Fruit fly (Drosophila melanogaster): Measurements from ENCODE around the gene Ect3.

Gene Ect3

DNA sequence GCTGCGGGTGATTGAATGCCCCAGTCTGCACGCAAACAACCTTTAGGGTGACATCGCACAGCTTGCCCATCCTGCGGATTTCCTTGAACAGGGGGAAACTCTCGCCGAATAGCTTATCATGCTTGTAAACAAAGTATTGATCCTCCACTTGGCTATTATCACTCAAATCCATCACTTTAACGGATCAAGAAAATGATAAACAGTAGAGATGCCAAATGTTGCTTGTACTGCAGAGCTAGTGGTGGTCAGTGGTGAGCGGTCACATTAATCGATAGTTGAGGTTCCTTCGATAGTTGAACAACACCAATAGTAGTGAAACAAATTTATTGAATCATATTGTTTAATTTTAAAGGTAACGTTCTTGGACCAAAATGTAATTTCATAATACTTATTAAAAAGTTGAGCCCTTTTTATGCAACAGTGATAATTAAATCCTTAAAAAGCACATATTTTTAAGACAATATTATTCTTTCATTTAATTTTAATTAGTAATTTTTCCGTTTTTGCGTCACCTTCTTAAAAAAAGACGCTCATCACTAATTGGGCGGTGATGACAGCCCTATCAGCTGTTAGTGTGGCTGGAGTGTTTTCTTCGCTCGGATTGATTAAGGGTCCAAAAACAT is 11.2 kb downstream of the Ect3 start, which contains the start of the genes KLHL18 and GCC185 (continued):
- TF ChIP-seq CG5245 (GFP tag; optimal IDR thresholded peaks at IDR 0.05) (peak; percentile 51), TFAM (GFP tag; optimal IDR thresholded peaks at IDR 0.05) (no peak), twi (tag; optimal IDR thresholded peaks at IDR 0.05) (peak; percentile 69), lilli (GFP tag; optimal IDR thresholded peaks at IDR 0.05) (peak; percentile 84), CG10366 (GFP tag; IDR thresholded peaks at IDR 0.05) (peak; percentile 52; the same call in 1 of the 2 replicates), CG6683 (GFP tag; optimal IDR thresholded peaks at IDR 0.05) (peak; percentile 27), CG11085 (GFP tag; IDR thresholded peaks at IDR 0.05) (peak; percentile 68), da (GFP tag; optimal IDR thresholded peaks at IDR 0.05) (no peak), CG10543 (GFP tag; optimal IDR thresholded peaks at IDR 0.05) (peak; percentile 75), Max (GFP tag; optimal IDR thresholded peaks at IDR 0.05) (peak; percentile 78), amos (GFP tag; IDR thresholded peaks at IDR 0.05; ENCODE audit: partially characterized antibody) (peak; percentile 78), CG33557 (GFP tag; optimal IDR thresholded peaks at IDR 0.05) (peak; percentile 74), Dref (GFP tag; IDR thresholded peaks at IDR 0.05) (peak; percentile 66), Lpt (GFP tag; optimal IDR thresholded peaks at IDR 0.05) (no peak), sob (GFP tag; IDR thresholded peaks at IDR 0.05) (peak; percentile 81), CG11696 (GFP tag; IDR thresholded peaks at IDR 0.05) (no peak), sna (GFP tag; IDR thresholded peaks at IDR 0.05; ENCODE audit: partially characterized antibody) (peak; percentile 69; the same call in 1 of the 2 replicates), CG10209 (GFP tag; optimal IDR thresholded peaks at IDR 0.05) (no peak), CG1832 (GFP tag; optimal IDR thresholded peaks at IDR 0.05) (no peak), CG14710 (tag; optimal IDR thresholded peaks at IDR 0.05) (peak; percentile 92), bsh (GFP tag; optimal IDR thresholded peaks at IDR 0.05) (peak in 1 of 2 experiments; percentile 61), CG18599 (GFP tag; optimal IDR thresholded peaks at IDR 0.05) (no peak), zfh2 (GFP tag; optimal IDR thresholded peaks at IDR 0.05) (peak; percentile 81), Oli (tag; optimal IDR thresholded peaks at IDR 0.05) (peak; percentile 63), CG2202 (tag; optimal IDR thresholded peaks at IDR 0.05) (no peak), Dfd (GFP tag; optimal IDR thresholded peaks at IDR 0.05) (no peak), Ets97D (GFP tag; optimal IDR thresholded peaks at IDR 0.05) (peak; percentile 34), CG15601 (tag; optimal IDR thresholded peaks at IDR 0.05) (peak; percentile 92), gsb-n (tag; optimal IDR thresholded peaks at IDR 0.05) (no peak), CG10959 (GFP tag; IDR thresholded peaks at IDR 0.05) (peak; percentile 51; the same call in 1 of the 2 replicates), CG5953 (GFP tag; IDR thresholded peaks at IDR 0.05) (no peak), D (optimal IDR thresholded peaks at IDR 0.05) (no peak), D (GFP tag; optimal IDR thresholded peaks at IDR 0.05) (peak; percentile 33), CG4730 (GFP tag; IDR thresholded peaks at IDR 0.05) (peak; percentile 56; the same call in 1 of the 2 replicates), Deaf1 (tag; optimal IDR thresholded peaks at IDR 0.05) (no peak), kni (GFP tag; optimal IDR thresholded peaks at IDR 0.05) (no peak), Hr51 (GFP tag; optimal IDR thresholded peaks at IDR 0.05) (peak in 1 of 2 experiments; percentile 73), stwl (tag; optimal IDR thresholded peaks at IDR 0.05) (peak; percentile 56), CG9797 (GFP tag; optimal IDR thresholded peaks at IDR 0.05) (peak; percentile 40), CG7839 (tag; optimal IDR thresholded peaks at IDR 0.05) (peak; percentile 76), CG6254 (GFP tag; optimal IDR thresholded peaks at IDR 0.05) (peak; percentile 2), HLH3B (GFP tag; IDR thresholded peaks at IDR 0.05) (peak; percentile 61; the same call in 1 of the 2 replicates), bigmax (GFP tag; optimal IDR thresholded peaks at IDR 0.05) (no peak), CTCF (GFP tag; optimal IDR thresholded peaks at IDR 0.05) (no peak), CG16815 (GFP tag; optimal IDR thresholded peaks at IDR 0.05) (peak; percentile 80), Xbp1 (GFP tag; optimal IDR thresholded peaks at IDR 0.05) (peak; percentile 85), Camta (GFP tag; optimal IDR thresholded peaks at IDR 0.05) (peak; percentile 61), pros (GFP tag; optimal IDR thresholded peaks at IDR 0.05) (no peak), lab (GFP tag; optimal IDR thresholded peaks at IDR 0.05) (peak; percentile 69)

Measured in whole organism, embryonic.